Worm (Caenorhabditis elegans) whole organism, L4 larva: ENCODE results near the gene ptr-15.

Experiments
- ama-1 ChIP-seq: fragments of 150-350 bp; optimal IDR thresholded peaks from 2 replicates; lab custom pipeline; 2014; ENCODE audit warnings: inconsistent platforms, mixed read lengths
- ceh-82 ChIP-seq: sonication (generic microtip); optimal IDR thresholded peaks from 2 replicates; lab custom pipeline; 2017; ENCODE audit warnings: missing biosample characterization, missing genetic modification characterization
- dmd-8 ChIP-seq: fragments of 200-800 bp; sonication (Bioruptor generic); IDR thresholded peaks from 2 replicates; pipeline ENCODE4 v1.3.6; 2022; ENCODE audit warnings: missing genetic modification characterization, missing compliant biosample characterization
- zag-1 ChIP-seq: fragments of 150-350 bp; optimal IDR thresholded peaks from 2 replicates; lab custom pipeline; 2014; ENCODE audit warnings: missing biosample characterization, missing genetic modification characterization

DNA sequence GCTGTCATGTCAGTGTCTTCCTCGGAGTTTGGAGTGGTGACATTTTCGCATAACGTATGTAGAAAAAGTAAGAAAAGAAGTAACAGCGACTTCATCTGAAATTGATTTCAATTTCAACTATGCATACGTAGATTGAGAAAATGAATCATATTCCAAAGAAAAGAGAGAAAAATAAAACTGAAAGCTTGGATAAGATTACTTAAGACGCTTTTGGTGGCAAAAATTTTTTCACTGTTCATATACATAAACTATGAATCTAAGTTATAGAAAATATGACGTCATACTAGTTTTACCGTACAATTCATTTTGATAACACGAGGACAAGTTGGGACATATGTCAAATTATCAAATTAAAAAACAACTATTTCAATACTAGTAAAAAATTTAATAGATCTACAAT, 35.6 kb downstream of the ptr-15 start, which contains the start of gene lipl-6:
- no peak for TF ChIP-seq zag-1 (tag; lab: Kevin White, UChicago)
- TF ChIP-seq ceh-82: no peak
- no peak for TF ChIP-seq ama-1
- TF ChIP-seq dmd-8 (GFP tag; lab: Robert Waterston, UW): no peak
